Fruit fly (Drosophila melanogaster): ENCODE data around the gene Alg7.
A peak's percentile ranks its signal among the peaks of the same experiment; 100 is the strongest.

Alg7 gene

DNA sequence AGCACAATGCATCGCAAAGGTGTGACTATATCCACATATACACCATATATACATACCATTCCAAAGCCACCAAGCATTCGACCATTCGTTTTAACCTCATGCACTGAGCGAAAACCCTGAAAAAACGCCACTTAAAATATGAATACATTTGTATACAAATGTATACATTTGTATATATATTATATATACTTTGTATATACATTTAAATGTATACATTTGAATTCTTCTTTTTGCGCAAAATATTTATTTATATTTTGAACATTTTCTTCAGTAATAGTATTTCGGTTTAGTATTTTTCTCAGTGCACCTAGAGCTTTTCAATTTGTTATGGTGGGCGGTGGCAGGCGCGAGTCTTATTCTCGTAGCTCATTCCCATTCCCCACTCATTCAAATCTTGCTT is 22.7 kb upstream of the Alg7 start:
- TF ChIP-seq usp (GFP tag; optimal IDR thresholded peaks at IDR 0.05) = no peak
- peak in 1 of 2 experiments; percentile 24 for TF ChIP-seq foxo (GFP tag; optimal IDR thresholded peaks at IDR 0.05)
- no peak for TF ChIP-seq dsf (GFP tag; optimal IDR thresholded peaks at IDR 0.05; ENCODE audit: borderline replicate concordance)
- no peak for TF ChIP-seq sv (GFP tag; optimal IDR thresholded peaks at IDR 0.05)
- no peak for TF ChIP-seq Vsx2 (GFP tag; optimal IDR thresholded peaks at IDR 0.05; ENCODE audit: partially characterized antibody)
- TF ChIP-seq jim (GFP tag; optimal IDR thresholded peaks at IDR 0.05) = no peak
- no peak for TF ChIP-seq br (GFP tag; optimal IDR thresholded peaks at IDR 0.05)
- TF ChIP-seq sage (GFP tag; optimal IDR thresholded peaks at IDR 0.05) = no peak
- TF ChIP-seq psq (GFP tag; optimal IDR thresholded peaks at IDR 0.05) = peak; percentile 22
- TF ChIP-seq Sp1 (GFP tag; optimal IDR thresholded peaks at IDR 0.05) = peak; percentile 1
- TF ChIP-seq dmrt93B (GFP tag; optimal IDR thresholded peaks at IDR 0.05) = no peak
- no peak for TF ChIP-seq Jra (GFP tag; optimal IDR thresholded peaks at IDR 0.05)

DNA sequence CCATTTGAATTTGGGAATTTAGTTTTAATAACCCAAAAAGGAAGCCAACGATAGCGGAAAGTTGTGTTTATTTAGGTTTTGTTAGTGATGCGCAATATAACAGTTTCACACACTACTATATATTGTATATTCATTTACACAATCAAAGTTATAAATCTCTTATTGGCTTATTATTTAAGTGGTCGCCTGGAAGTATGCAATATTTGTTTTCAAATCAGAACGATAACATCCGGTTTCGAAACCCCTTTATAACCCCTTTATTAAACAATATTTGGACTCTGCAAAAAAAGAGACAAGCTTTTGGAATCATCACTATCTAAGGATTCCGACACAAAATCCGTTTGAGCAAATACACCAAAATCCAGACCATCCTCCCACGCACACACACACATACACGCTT is 21.1 kb upstream of the Alg7 start:
- TF ChIP-seq HLH106 (tag; optimal IDR thresholded peaks at IDR 0.05) = peak; percentile 27
- no peak for TF ChIP-seq Abd-B (GFP tag; optimal IDR thresholded peaks at IDR 0.05)
- no peak for TF ChIP-seq CG32264 (GFP tag; optimal IDR thresholded peaks at IDR 0.05)
- peak; percentile 28 for TF ChIP-seq h (GFP tag; optimal IDR thresholded peaks at IDR 0.05)
- TF ChIP-seq dmrt93B (GFP tag; optimal IDR thresholded peaks at IDR 0.05) = peak; percentile 5
- peak; percentile 28 for TF ChIP-seq rgr (GFP tag; optimal IDR thresholded peaks at IDR 0.05)
- no peak for TF ChIP-seq Hr83 (GFP tag; optimal IDR thresholded peaks at IDR 0.05; ENCODE audit: poor library complexity, severe bottlenecking)
- peak; percentile 17 for TF ChIP-seq Myc (optimal IDR thresholded peaks at IDR 0.05)

DNA sequence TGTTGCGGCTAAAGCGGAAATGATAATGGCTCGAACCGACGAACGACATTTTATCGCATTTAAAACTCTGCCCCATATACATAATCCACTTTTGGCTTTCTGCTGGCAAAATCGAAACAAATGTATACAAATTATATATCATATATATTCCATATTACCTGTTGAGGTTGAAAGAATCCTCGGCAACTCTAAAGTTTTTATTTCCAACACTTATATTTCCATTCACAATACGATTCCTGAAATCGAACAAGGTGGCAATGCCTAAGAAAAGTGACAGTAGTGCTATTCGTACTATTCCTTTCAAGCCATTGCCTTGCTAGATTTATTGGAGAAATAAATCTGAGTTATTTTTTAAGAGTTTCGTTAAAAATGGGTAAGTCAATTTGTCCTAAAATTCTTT is 20.5 kb upstream of the Alg7 start, which contains the start of gene Pk34A:
TSS of gene Pk34A (plus strand) at position 301 of the 400 bp plus-strand sequence.
- TF ChIP-seq dl (GFP tag; optimal IDR thresholded peaks at IDR 0.05; ENCODE audit: insufficient read depth in 1 of 2, partially characterized antibody in 2 of 2) (no peak), CrebA (GFP tag; optimal IDR thresholded peaks at IDR 0.05; ENCODE audit: borderline replicate concordance) (no peak), Jra (GFP tag; optimal IDR thresholded peaks at IDR 0.05) (no peak), fru (GFP tag; optimal IDR thresholded peaks at IDR 0.05) (no peak), tai (GFP tag; optimal IDR thresholded peaks at IDR 0.05) (no peak), HLH106 (tag; optimal IDR thresholded peaks at IDR 0.05) (no peak), Hnf4 (GFP tag; optimal IDR thresholded peaks at IDR 0.05) (no peak), Rel (GFP tag; optimal IDR thresholded peaks at IDR 0.05) (no peak), Rel (tag; optimal IDR thresholded peaks at IDR 0.05) (no peak), foxo (GFP tag; optimal IDR thresholded peaks at IDR 0.05) (no peak), usp (GFP tag; optimal IDR thresholded peaks at IDR 0.05) (no peak), dmrt93B (GFP tag; optimal IDR thresholded peaks at IDR 0.05) (no peak), OdsH (GFP tag; optimal IDR thresholded peaks at IDR 0.05) (no peak), Sp1 (GFP tag; optimal IDR thresholded peaks at IDR 0.05) (no peak), Dif (GFP tag; optimal IDR thresholded peaks at IDR 0.05; ENCODE audit: partially characterized antibody) (no peak), ey (GFP tag; optimal IDR thresholded peaks at IDR 0.05) (no peak), pan (optimal IDR thresholded peaks at IDR 0.05) (no peak), Abd-B (GFP tag; optimal IDR thresholded peaks at IDR 0.05) (no peak), br (GFP tag; optimal IDR thresholded peaks at IDR 0.05) (no peak)

DNA sequence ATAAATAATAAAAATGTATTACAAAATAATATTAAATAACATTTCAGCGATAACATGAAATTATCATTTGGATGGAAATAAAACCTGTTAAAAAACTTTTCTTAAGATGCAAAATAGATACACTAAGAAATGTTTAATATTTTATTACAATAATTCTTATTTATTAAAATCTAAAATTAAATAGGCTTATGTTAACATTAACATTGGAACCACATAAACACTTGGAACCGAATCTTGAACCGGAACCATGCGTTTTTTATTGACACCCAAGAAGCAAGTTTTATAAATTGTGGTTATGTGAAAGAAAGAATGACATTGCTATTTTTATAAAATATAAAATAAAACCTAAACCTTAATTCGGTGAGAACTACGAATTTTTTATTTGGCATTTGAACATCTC is 18.8 kb upstream of the Alg7 start, which contains the start of gene kmg:
TSS of gene kmg (plus strand) at position 301 of the 400 bp plus-strand sequence.
- TF ChIP-seq sage (GFP tag; optimal IDR thresholded peaks at IDR 0.05) (no peak), Jra (GFP tag; optimal IDR thresholded peaks at IDR 0.05) (no peak), fru (GFP tag; optimal IDR thresholded peaks at IDR 0.05) (no peak), sv (GFP tag; optimal IDR thresholded peaks at IDR 0.05) (no peak), dsf (GFP tag; optimal IDR thresholded peaks at IDR 0.05; ENCODE audit: borderline replicate concordance) (no peak), brk (GFP tag; optimal IDR thresholded peaks at IDR 0.05) (no peak), Vsx2 (GFP tag; optimal IDR thresholded peaks at IDR 0.05; ENCODE audit: partially characterized antibody) (no peak), GATAd (GFP tag; optimal IDR thresholded peaks at IDR 0.05) (no peak), Sp1 (GFP tag; optimal IDR thresholded peaks at IDR 0.05) (no peak), br (GFP tag; optimal IDR thresholded peaks at IDR 0.05) (no peak), psq (GFP tag; optimal IDR thresholded peaks at IDR 0.05) (no peak), lola (GFP tag; optimal IDR thresholded peaks at IDR 0.05) (no peak), dl (GFP tag; optimal IDR thresholded peaks at IDR 0.05; ENCODE audit: insufficient read depth in 1 of 2, partially characterized antibody in 2 of 2) (no peak), Hnf4 (GFP tag; optimal IDR thresholded peaks at IDR 0.05) (no peak), foxo (GFP tag; optimal IDR thresholded peaks at IDR 0.05) (no peak), HLH106 (tag; optimal IDR thresholded peaks at IDR 0.05) (no peak), ey (GFP tag; optimal IDR thresholded peaks at IDR 0.05) (no peak), jim (GFP tag; optimal IDR thresholded peaks at IDR 0.05) (no peak)
